Worm (Caenorhabditis elegans) whole organism, L2 larva: ENCODE results near the gene T04A6.2.
A peak's percentile ranks its signal among the peaks of the same experiment; 100 is the strongest.
"Not testable (repeated sequence)": the region's sequence is repeated elsewhere in the genome, so short reads cannot be mapped to it uniquely, and the experiment has no call there.

Source experiments
- C34F6.9 ChIP-seq: fragments of 150-350 bp; optimal IDR thresholded peaks from 2 replicates; lab custom pipeline; 2014; ENCODE audit warnings: missing biosample characterization, missing genetic modification characterization
- F13H6.1 ChIP-seq: sonication (generic microtip); optimal IDR thresholded peaks from 2 replicates; lab custom pipeline; 2016; ENCODE audit warnings: missing genetic modification characterization, missing compliant biosample characterization
- R02D3.7 ChIP-seq: fragments of 150-350 bp; optimal IDR thresholded peaks from 2 replicates; lab custom pipeline; 2014; ENCODE audit warnings: missing biosample characterization, missing genetic modification characterization
- Y55F3AM.14 ChIP-seq: fragments of 200-800 bp; sonication (Bioruptor generic); optimal IDR thresholded peaks from 2 replicates; lab custom pipeline; 2018; ENCODE audit warnings: mild to moderate bottlenecking, missing genetic modification characterization, missing compliant biosample characterization
- ama-1 ChIP-seq: fragments of 150-350 bp; optimal IDR thresholded peaks from 2 replicates; lab custom pipeline; 2018; ENCODE audit warnings: inconsistent platforms
- blmp-1 ChIP-seq: sonication (generic microtip); optimal IDR thresholded peaks from 2 replicates; lab custom pipeline; 2017; ENCODE audit warnings: missing genetic modification characterization, mild to moderate bottlenecking, missing compliant biosample characterization, antibody characterized with exemption, moderate library complexity; ENCODE audit not compliant: insufficient read depth
- ceh-16 ChIP-seq: fragments of 150-350 bp; optimal IDR thresholded peaks from 2 replicates; lab custom pipeline; 2014; ENCODE audit warnings: missing biosample characterization, missing genetic modification characterization
- crh-2 ChIP-seq: sonication (generic microtip); optimal IDR thresholded peaks from 2 replicates; lab custom pipeline; 2017; ENCODE audit warnings: missing biosample characterization, missing genetic modification characterization
- egl-27 ChIP-seq: sonication (generic microtip); optimal IDR thresholded peaks from 3 replicates; lab custom pipeline; 2017; ENCODE audit warnings: missing biosample characterization, missing genetic modification reagents, missing genetic modification characterization
- elt-1 ChIP-seq: fragments of 150-350 bp; optimal IDR thresholded peaks from 2 replicates; lab custom pipeline; 2014; ENCODE audit warnings: missing biosample characterization, missing genetic modification characterization
- fos-1 ChIP-seq: fragments of 150-350 bp; optimal IDR thresholded peaks from 2 replicates; lab custom pipeline; 2014; ENCODE audit warnings: missing biosample characterization, missing genetic modification characterization
- gmeb-1 ChIP-seq: fragments of 150-350 bp; optimal IDR thresholded peaks from 2 replicates; lab custom pipeline; 2014; ENCODE audit warnings: missing biosample characterization, missing genetic modification characterization
- lin-11 ChIP-seq: fragments of 150-350 bp; sonication (generic microtip); optimal IDR thresholded peaks from 2 replicates; lab custom pipeline; 2014; ENCODE audit warnings: missing biosample characterization, missing genetic modification characterization, inconsistent platforms, mixed read lengths
- lsy-2 ChIP-seq, 2 experiments: fragments of 150-350 bp in 1 of 2; sonication (generic microtip) in 1 of 2; optimal IDR thresholded peaks; 2 replicates each; lab custom pipeline; 2014 to 2017; ENCODE audit warnings: missing biosample characterization in 2 of 2, missing genetic modification characterization in 2 of 2
- mab-5 ChIP-seq: fragments of 150-350 bp; optimal IDR thresholded peaks from 2 replicates; lab custom pipeline; 2014; ENCODE audit warnings: missing biosample characterization, missing genetic modification characterization
- mbf-1 ChIP-seq: sonication (generic microtip); optimal IDR thresholded peaks from 2 replicates; lab custom pipeline; 2017; ENCODE audit warnings: missing biosample characterization, missing genetic modification characterization
- mdl-1 ChIP-seq, 2 experiments: fragments of 150-350 bp in 1 of 2; sonication (generic microtip) in 1 of 2; optimal IDR thresholded peaks; 2 replicates each; lab custom pipeline; 2017; ENCODE audit warnings: missing biosample characterization in 2 of 2, missing genetic modification characterization in 2 of 2
- nhr-10 ChIP-seq: sonication (generic microtip); optimal IDR thresholded peaks from 2 replicates; lab custom pipeline; 2017; ENCODE audit warnings: missing biosample characterization, missing genetic modification characterization
- nhr-11 ChIP-seq: fragments of 150-350 bp; optimal IDR thresholded peaks from 2 replicates; lab custom pipeline; 2014; ENCODE audit warnings: missing biosample characterization, missing genetic modification characterization
- nhr-129 ChIP-seq: fragments of 150-350 bp; optimal IDR thresholded peaks from 2 replicates; lab custom pipeline; 2014; ENCODE audit warnings: missing biosample characterization, missing genetic modification characterization
- nhr-21 ChIP-seq: fragments of 150-350 bp; optimal IDR thresholded peaks from 2 replicates; lab custom pipeline; 2014; ENCODE audit warnings: missing biosample characterization, missing genetic modification characterization
- nhr-25 ChIP-seq: fragments of 150-350 bp; sonication (generic microtip); optimal IDR thresholded peaks from 3 replicates; lab custom pipeline; 2014; ENCODE audit warnings: missing biosample characterization, missing genetic modification characterization
- nhr-77 ChIP-seq: fragments of 150-350 bp; optimal IDR thresholded peaks from 2 replicates; lab custom pipeline; 2014; ENCODE audit warnings: missing biosample characterization, missing genetic modification characterization
- peb-1 ChIP-seq: fragments of 150-350 bp; optimal IDR thresholded peaks from 2 replicates; lab custom pipeline; 2014; ENCODE audit warnings: missing biosample characterization, missing genetic modification characterization
- sem-4 ChIP-seq: fragments of 150-350 bp; optimal IDR thresholded peaks from 2 replicates; lab custom pipeline; 2014; ENCODE audit warnings: missing biosample characterization, missing genetic modification reagents, missing genetic modification characterization
- sma-3 ChIP-seq: sonication (generic microtip); optimal IDR thresholded peaks from 2 replicates; lab custom pipeline; 2016; ENCODE audit warnings: missing genetic modification reagents, missing genetic modification characterization, missing compliant biosample characterization
- sma-9 ChIP-seq, 2 experiments: fragments of 150-350 bp in 1 of 2; sonication (generic microtip) in 1 of 2; optimal IDR thresholded peaks; 2 replicates each; lab custom pipeline; 2014 to 2016; ENCODE audit warnings: missing genetic modification characterization in 2 of 2, mild to moderate bottlenecking in 1 of 2, missing biosample characterization in 1 of 2, missing compliant biosample characterization in 1 of 2, missing genetic modification reagents in 1 of 2, moderate library complexity in 1 of 2
- snpc-4 ChIP-seq: fragments of 150-350 bp; optimal IDR thresholded peaks from 2 replicates; lab custom pipeline; 2014; ENCODE audit warnings: missing biosample characterization, missing genetic modification characterization
- unc-55 ChIP-seq: fragments of 150-350 bp; sonication (generic microtip); optimal IDR thresholded peaks from 3 replicates; lab custom pipeline; 2014; ENCODE audit warnings: missing biosample characterization, missing genetic modification reagents, missing genetic modification characterization
- ztf-1 ChIP-seq: fragments of 200-800 bp; sonication (Bioruptor generic); conservative IDR thresholded peaks from 2 replicates; pipeline ENCODE4 v1.3.6; 2022; ENCODE audit warnings: missing genetic modification characterization, missing compliant biosample characterization
- ztf-11 ChIP-seq: sonication (generic microtip); optimal IDR thresholded peaks from 2 replicates; lab custom pipeline; 2017; ENCODE audit warnings: missing biosample characterization, missing genetic modification characterization
- ztf-4 ChIP-seq: fragments of 150-350 bp; optimal IDR thresholded peaks from 2 replicates; lab custom pipeline; 2014; ENCODE audit warnings: missing biosample characterization, missing genetic modification characterization

The T04A6.2 gene

DNA sequence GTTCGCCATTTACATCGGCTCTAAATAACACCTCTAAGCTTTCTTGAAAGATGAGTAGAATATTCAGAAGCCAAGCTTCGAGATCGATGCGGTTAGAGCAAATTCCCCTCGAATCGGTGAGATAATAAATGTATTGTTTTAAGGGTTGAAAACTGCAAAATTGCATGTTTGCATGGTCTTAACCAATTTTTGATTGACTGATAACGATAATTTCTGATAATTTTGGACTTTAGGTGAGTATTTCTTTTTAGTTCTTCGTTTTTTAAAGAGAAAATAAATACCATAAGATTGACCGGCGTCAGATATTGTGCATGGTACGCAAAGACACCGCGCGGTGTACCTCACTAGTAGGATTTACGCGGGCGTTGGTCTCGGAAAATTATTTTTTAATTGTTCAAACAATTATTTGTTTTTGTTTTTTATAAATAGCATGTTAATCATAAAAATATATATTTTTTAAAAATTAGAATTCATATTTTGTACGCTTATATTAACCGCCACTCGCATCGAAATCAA, 30.4 kb upstream of the T04A6.2 start, which contains the start of gene cup-5:
cup-5 (plus strand) TSS at position 51 of the 516 bp plus-strand sequence.
- no peak for TF ChIP-seq nhr-25 (tag; lab: Kevin White, UChicago)
- no peak for TF ChIP-seq ztf-4 (tag; lab: Kevin White, UChicago)
- no peak for TF ChIP-seq ceh-16 (tag; lab: Kevin White, UChicago)
- TF ChIP-seq unc-55 (GFP tag; lab: Kevin White, UChicago) = no peak
- peak; percentile 17 for TF ChIP-seq C34F6.9 (tag; lab: Kevin White, UChicago)
- peak; percentile 3 for TF ChIP-seq lin-11 (tag; lab: Kevin White, UChicago)
- no peak for TF ChIP-seq nhr-10
- TF ChIP-seq sem-4 (tag; lab: Kevin White, UChicago) = no peak
- no peak for TF ChIP-seq ama-1 (lab: Kevin White, UChicago)
- peak; percentile 27 for TF ChIP-seq R02D3.7 (tag; lab: Kevin White, UChicago)
- TF ChIP-seq blmp-1 (tag; lab: Kevin White, UChicago) = no peak
- TF ChIP-seq peb-1 (tag; lab: Kevin White, UChicago) = no peak
- TF ChIP-seq mab-5 (tag; lab: Kevin White, UChicago) = no peak
- TF ChIP-seq F13H6.1 (tag; lab: Kevin White, UChicago) = no peak
- TF ChIP-seq nhr-129 = peak; percentile 24
- TF ChIP-seq lsy-2 (tag; optimal IDR thresholded peaks at IDR 0.05; lab: Kevin White, UChicago) = peak; percentile 29 to 71

DNA sequence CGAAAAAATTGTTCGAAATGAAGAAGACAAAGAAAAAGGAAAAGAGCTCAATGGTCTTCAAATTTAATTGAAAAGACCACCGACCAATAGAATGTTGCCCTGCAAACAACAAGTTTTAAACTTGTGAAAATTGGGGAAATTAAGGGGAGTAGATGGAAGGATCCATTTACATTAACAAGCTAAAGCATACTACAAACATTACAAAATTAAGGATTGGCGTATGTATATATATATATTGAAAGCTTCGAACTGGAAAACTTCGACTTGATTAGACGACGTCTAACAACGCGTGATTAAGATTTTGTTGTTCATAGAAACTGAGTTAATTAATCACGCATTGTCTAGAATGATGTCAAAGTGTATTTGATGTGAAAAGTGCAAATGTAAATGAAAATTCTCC, 26.4 kb upstream of the T04A6.2 start, which contains the start of gene R13A5.15:
R13A5.15 (minus strand) TSS at position 101 of the 400 bp plus-strand sequence.
- TF ChIP-seq mdl-1 (tag; optimal IDR thresholded peaks at IDR 0.05; lab: Kevin White, UChicago) (no peak), Y55F3AM.14 (GFP tag; lab: Kevin White, UChicago) (no peak), snpc-4 (no peak), lsy-2 (tag; optimal IDR thresholded peaks at IDR 0.05; lab: Kevin White, UChicago) (no peak)

DNA sequence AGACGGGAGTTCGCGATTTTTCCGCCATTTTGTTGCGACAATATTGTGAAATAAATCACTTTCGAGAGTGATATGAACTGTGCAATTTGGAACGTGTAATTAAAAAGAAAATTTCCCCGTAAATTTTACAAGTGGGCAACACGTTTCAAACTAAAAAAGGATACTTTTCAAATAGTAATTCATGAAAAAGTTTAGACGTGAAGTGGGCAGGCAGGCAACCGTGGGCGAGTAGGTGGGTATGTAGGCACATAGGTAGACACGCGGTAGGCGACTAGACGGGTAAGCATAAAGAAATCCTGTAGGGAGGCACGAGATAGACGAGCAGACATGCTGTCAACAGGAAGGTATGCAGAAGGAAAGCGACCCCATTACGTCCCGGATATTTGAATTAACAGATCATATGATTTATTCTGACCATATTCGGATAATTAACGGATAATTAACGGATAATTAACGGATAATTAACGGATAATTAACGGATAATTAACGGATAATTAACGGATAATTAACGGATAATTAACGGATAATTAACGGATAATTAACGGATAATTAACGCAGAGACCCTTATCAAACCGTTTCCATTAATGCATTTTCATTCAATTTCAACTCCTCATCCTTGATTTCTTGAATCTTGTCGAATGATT, 21.2 kb upstream of the T04A6.2 start, which contains the start of gene R13A5.11:
R13A5.11 (minus strand) TSS at position 51 of the 644 bp plus-strand sequence.
- no peak for TF ChIP-seq sma-3 (GFP tag; lab: Kevin White, UChicago)
- no peak for TF ChIP-seq R02D3.7 (tag; lab: Kevin White, UChicago)
- TF ChIP-seq egl-27 (tag; lab: Kevin White, UChicago) = no peak
- TF ChIP-seq, all 48 proteins: peak for 0

DNA sequence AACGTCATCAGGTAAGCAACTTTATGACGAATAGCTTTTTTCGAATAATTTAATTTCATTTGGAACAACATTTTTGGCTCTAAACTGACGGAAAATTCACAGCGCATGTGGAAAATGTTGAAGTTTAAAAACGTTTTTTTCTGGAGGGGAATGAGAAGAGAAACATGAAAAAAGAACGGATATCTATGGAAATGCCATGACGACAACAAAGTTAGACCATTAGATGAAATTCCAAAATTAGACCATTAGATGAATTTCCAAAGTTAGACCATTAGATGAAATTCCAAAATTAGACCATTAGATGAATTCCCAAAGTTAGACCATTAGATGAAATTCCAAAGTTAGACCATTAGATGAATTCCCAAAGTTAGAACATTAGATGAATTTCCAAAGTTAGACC, 20.1 kb upstream of the T04A6.2 start, which contains the start of gene Y80D4G.2:
Y80D4G.2 (minus strand) TSS at position 101 of the 400 bp plus-strand sequence.
- not testable (repeated sequence) for TF ChIP-seq fos-1; nhr-21 (tag; lab: Kevin White, UChicago); blmp-1 (tag; lab: Kevin White, UChicago)

DNA sequence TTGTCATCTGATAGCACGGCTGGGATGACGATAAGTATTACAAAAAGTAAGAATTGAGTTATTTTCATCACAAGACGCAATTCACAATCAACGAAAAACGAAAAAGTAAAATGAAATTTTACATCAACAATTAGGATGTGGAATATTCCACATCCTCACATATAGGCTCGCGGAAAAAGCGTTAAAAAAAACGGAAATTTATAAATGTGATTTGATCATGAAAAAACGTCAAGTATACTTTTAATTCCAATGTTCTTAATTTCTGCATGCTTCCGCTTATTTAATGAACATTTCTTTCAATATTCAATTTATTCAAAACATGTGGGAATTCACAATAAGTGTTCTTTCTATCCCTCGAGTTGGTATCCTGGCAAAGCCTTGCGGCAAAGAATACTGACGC, 6.4 kb upstream of the T04A6.2 start, which contains the start of gene T04A6.3:
T04A6.3 (minus strand) TSS at position 101 of the 400 bp plus-strand sequence.
- TF ChIP-seq ztf-1 (GFP tag; lab: Robert Waterston, UW) = no peak
- no peak for TF ChIP-seq lin-11 (tag; lab: Kevin White, UChicago)
- no peak for TF ChIP-seq sma-9 (GFP tag; optimal IDR thresholded peaks at IDR 0.05; lab: Kevin White, UChicago)
- no peak for TF ChIP-seq sma-9 (tag; optimal IDR thresholded peaks at IDR 0.05; lab: Kevin White, UChicago)
- TF ChIP-seq nhr-11 (tag; lab: Kevin White, UChicago) = no peak
- TF ChIP-seq Y55F3AM.14 (GFP tag; lab: Kevin White, UChicago) = no peak
- no peak for TF ChIP-seq crh-2 (tag; lab: Kevin White, UChicago)
- no peak for TF ChIP-seq elt-1
- no peak for TF ChIP-seq ztf-11
- no peak for TF ChIP-seq nhr-77 (tag; lab: Kevin White, UChicago)
- TF ChIP-seq F13H6.1 (tag; lab: Kevin White, UChicago) = no peak
- no peak for TF ChIP-seq mbf-1 (tag; lab: Kevin White, UChicago)
- no peak for TF ChIP-seq gmeb-1 (tag; lab: Kevin White, UChicago)
- no peak for TF ChIP-seq fos-1
